Fruit fly (Drosophila melanogaster) whole organism, pupa: Measurements from ENCODE around the gene skd.

ENCODE experiments used
- CG10348 ChIP-seq: fragments of 200-800 bp; sonication (Bioruptor generic); IDR thresholded peaks from 2 replicates; pipeline ENCODE4 v1.3.6; 2022; ENCODE audit warnings: missing biosample characterization, missing genetic modification characterization
- CG12605 ChIP-seq: fragments of 200-800 bp; sonication (Bioruptor generic); IDR thresholded peaks from 2 replicates; pipeline ENCODE4 v1.3.6; 2022; ENCODE audit warnings: missing biosample characterization, missing genetic modification characterization
- CG14655 ChIP-seq: fragments of 200-800 bp; sonication (Bioruptor generic); optimal IDR thresholded peaks from 3 replicates; lab custom pipeline; 2017; ENCODE audit warnings: mild to moderate bottlenecking, missing biosample characterization, missing genetic modification reagents, missing genetic modification characterization
- CG4496 ChIP-seq: fragments of 200-800 bp; sonication (Bioruptor generic); IDR thresholded peaks from 3 replicates; pipeline ENCODE4 v1.3.6; 2022; ENCODE audit warnings: missing biosample characterization, missing genetic modification characterization
- CG9948 ChIP-seq: fragments of 200-800 bp; sonication (Bioruptor generic); optimal IDR thresholded peaks from 2 replicates; lab custom pipeline; 2018; ENCODE audit warnings: missing biosample characterization, mild to moderate bottlenecking, missing genetic modification characterization, moderate library complexity
- D1 ChIP-seq: fragments of 200-800 bp; sonication (Bioruptor generic); optimal IDR thresholded peaks from 2 replicates; lab custom pipeline; 2018; ENCODE audit warnings: missing biosample characterization, mild to moderate bottlenecking, missing genetic modification characterization, moderate library complexity
- Pif1A ChIP-seq: fragments of 200-800 bp; sonication (Bioruptor generic); optimal IDR thresholded peaks from 3 replicates; lab custom pipeline; 2016; ENCODE audit warnings: missing biosample characterization, missing genetic modification characterization
- Snoo ChIP-seq: fragments of 200-800 bp; sonication (Bioruptor generic); optimal IDR thresholded peaks from 3 replicates; lab custom pipeline; 2017; ENCODE audit warnings: missing biosample characterization, mild to moderate bottlenecking, missing genetic modification characterization, inconsistent platforms
- fd96Ca ChIP-seq: fragments of 200-800 bp; sonication (Bioruptor generic); IDR thresholded peaks from 3 replicates; pipeline ENCODE4 v1.3.6; 2022; ENCODE audit warnings: missing biosample characterization, missing genetic modification characterization
- rn ChIP-seq: fragments of 200-800 bp; sonication (Bioruptor generic); IDR thresholded peaks from 2 replicates; pipeline ENCODE4 v1.3.6; 2022; ENCODE audit warnings: missing biosample characterization, missing genetic modification characterization

DNA sequence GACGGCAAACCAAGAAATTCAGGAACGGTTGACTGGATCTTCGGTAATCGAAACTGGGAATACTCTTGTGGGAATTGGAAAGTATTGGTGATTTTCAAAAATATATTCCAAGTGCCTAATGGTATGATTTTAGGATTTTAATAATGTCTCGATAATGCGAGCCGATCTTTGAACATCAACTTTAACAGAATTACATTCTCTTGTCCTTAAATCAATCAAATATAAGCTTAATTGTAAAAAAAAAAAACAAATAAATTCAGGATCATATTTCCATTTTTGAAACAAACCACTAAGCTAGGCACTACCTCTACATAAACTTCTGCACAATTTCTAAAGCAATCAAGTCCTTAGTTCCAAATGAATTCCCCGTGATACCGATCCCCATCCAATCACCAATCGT lies 78.8 kb downstream of the skd start:
- no peak for TF ChIP-seq rn
- TF ChIP-seq CG4496 (GFP tag; lab: Robert Waterston, UW): no peak
- no peak for TF ChIP-seq fd96Ca (GFP tag; lab: Robert Waterston, UW)
- no peak for TF ChIP-seq CG12605
- no peak for TF ChIP-seq Pif1A
- no peak for TF ChIP-seq CG14655
- no peak for TF ChIP-seq D1 (tag; lab: Kevin White, UChicago)
- no peak for TF ChIP-seq Snoo (tag; lab: Kevin White, UChicago)
- TF ChIP-seq CG10348 (GFP tag; lab: Robert Waterston, UW): no peak
- no peak for TF ChIP-seq CG9948 (tag; lab: Kevin White, UChicago)
